Fruit fly (Drosophila melanogaster) whole organism, embryonic: ENCODE measurements around the gene ssp7.

Source experiments
- CG10209 ChIP-seq: fragments of 200-800 bp; sonication (Bioruptor generic); optimal IDR thresholded peaks from 3 replicates; lab custom pipeline; 2017; ENCODE audit warnings: missing biosample characterization, mild to moderate bottlenecking, missing genetic modification characterization, missing genetic modification reagents
- CG11093 ChIP-seq: fragments of 200-800 bp; sonication (Bioruptor generic); IDR thresholded peaks from 3 replicates; pipeline ENCODE4 v1.3.6; 2022; ENCODE audit warnings: missing biosample characterization, missing genetic modification characterization
- CG11695 ChIP-seq: fragments of 200-800 bp; sonication (Bioruptor generic); IDR thresholded peaks from 3 replicates; pipeline ENCODE4 v1.3.6; 2022; ENCODE audit warnings: missing biosample characterization, missing genetic modification characterization
- CG1233 ChIP-seq: fragments of 200-800 bp; sonication (Bioruptor generic); optimal IDR thresholded peaks from 4 replicates; lab custom pipeline; 2018; ENCODE audit warnings: missing biosample characterization, mild to moderate bottlenecking, missing genetic modification characterization
- CG12744 ChIP-seq: fragments of 200-800 bp; sonication (Bioruptor generic); optimal IDR thresholded peaks from 2 replicates; lab custom pipeline; 2016; ENCODE audit warnings: missing biosample characterization, missing genetic modification characterization
- CG12942 ChIP-seq: fragments of 200-800 bp; sonication (Bioruptor generic); optimal IDR thresholded peaks from 3 replicates; lab custom pipeline; 2016; ENCODE audit warnings: missing biosample characterization, missing genetic modification characterization
- CG13123 ChIP-seq: fragments of 200-800 bp; sonication (Bioruptor generic); optimal IDR thresholded peaks from 2 replicates; lab custom pipeline; 2016; ENCODE audit warnings: missing biosample characterization, missing genetic modification characterization
- CG14710 ChIP-seq: fragments of 200-800 bp; sonication (Bioruptor generic); optimal IDR thresholded peaks from 3 replicates; lab custom pipeline; 2019; ENCODE audit warnings: missing biosample characterization, mild to moderate bottlenecking, missing genetic modification characterization, moderate library complexity
- CG15601 ChIP-seq: fragments of 200-800 bp; sonication (Bioruptor generic); optimal IDR thresholded peaks from 3 replicates; lab custom pipeline; 2019; ENCODE audit warnings: missing biosample characterization, mild to moderate bottlenecking, missing genetic modification characterization, moderate library complexity
- CG15696 ChIP-seq: fragments of 200-800 bp; sonication (Bioruptor generic); optimal IDR thresholded peaks from 2 replicates; lab custom pipeline; 2019; ENCODE audit warnings: missing biosample characterization, mild to moderate bottlenecking, missing genetic modification characterization, moderate library complexity
- CG18764 ChIP-seq: fragments of 200-800 bp; sonication (Bioruptor generic); optimal IDR thresholded peaks from 3 replicates; lab custom pipeline; 2016; ENCODE audit warnings: missing biosample characterization, missing genetic modification characterization
- CG2202 ChIP-seq: fragments of 200-800 bp; sonication (Bioruptor generic); optimal IDR thresholded peaks from 2 replicates; lab custom pipeline; 2018; ENCODE audit warnings: missing biosample characterization, mild to moderate bottlenecking, missing genetic modification characterization
- CG34422 ChIP-seq: fragments of 200-800 bp; sonication (Bioruptor generic); IDR thresholded peaks from 3 replicates; pipeline ENCODE4 v1.3.6; 2022; ENCODE audit warnings: missing biosample characterization, missing genetic modification characterization
- CG4424 ChIP-seq: fragments of 200-800 bp; sonication (Bioruptor generic); optimal IDR thresholded peaks from 3 replicates; lab custom pipeline; 2016; ENCODE audit warnings: missing biosample characterization, missing genetic modification characterization
- CG5953 ChIP-seq: fragments of 200-800 bp; sonication (Bioruptor generic); IDR thresholded peaks from 2 replicates; pipeline ENCODE4 v1.3.6; 2022; ENCODE audit warnings: missing biosample characterization, missing genetic modification characterization
- CG6765 ChIP-seq: fragments of 200-800 bp; sonication (Bioruptor generic); optimal IDR thresholded peaks from 3 replicates; lab custom pipeline; 2017; ENCODE audit warnings: missing biosample characterization, mild to moderate bottlenecking, missing genetic modification characterization
- CG8765 ChIP-seq: fragments of 200-800 bp; sonication (Bioruptor generic); IDR thresholded peaks from 2 replicates; pipeline ENCODE4 v1.3.6; 2022; ENCODE audit warnings: missing biosample characterization, missing genetic modification characterization
- CG9797 ChIP-seq: fragments of 200-800 bp; sonication (Bioruptor generic); optimal IDR thresholded peaks from 3 replicates; lab custom pipeline; 2018; ENCODE audit warnings: missing biosample characterization, mild to moderate bottlenecking, missing genetic modification characterization
- Gsc ChIP-seq: fragments of 200-800 bp; sonication (Bioruptor generic); IDR thresholded peaks from 2 replicates; pipeline ENCODE4 v1.3.6; 2022; ENCODE audit warnings: missing biosample characterization, missing genetic modification characterization
- HLH3B ChIP-seq: fragments of 200-800 bp; sonication (Bioruptor generic); IDR thresholded peaks from 2 replicates; pipeline ENCODE4 v1.3.6; 2022; ENCODE audit warnings: missing biosample characterization, missing genetic modification characterization
- Hr3 ChIP-seq: fragments of 200-800 bp; sonication (Bioruptor generic); optimal IDR thresholded peaks from 3 replicates; lab custom pipeline; 2016; ENCODE audit warnings: missing biosample characterization, missing genetic modification characterization
- Hr39 ChIP-seq: fragments of >200 bp; optimal IDR thresholded peaks from 2 replicates; lab custom pipeline; 2017
- Hsf ChIP-seq: fragments of 200-800 bp; sonication (Bioruptor generic); optimal IDR thresholded peaks from 3 replicates; lab custom pipeline; 2016; ENCODE audit warnings: missing biosample characterization, missing genetic modification characterization
- Max ChIP-seq: fragments of 200-800 bp; sonication (Bioruptor generic); optimal IDR thresholded peaks from 2 replicates; lab custom pipeline; 2016; ENCODE audit warnings: missing biosample characterization, mild to moderate bottlenecking, missing genetic modification characterization
- Med ChIP-seq: fragments of 200-800 bp; sonication (Bioruptor generic); peaks from one replicate; lab custom pipeline; 2016; ENCODE audit warnings: missing biosample characterization, missing genetic modification characterization, mild to moderate bottlenecking, inconsistent platforms, moderate library complexity
- NK7.1 ChIP-seq: fragments of 200-800 bp; sonication (Bioruptor generic); optimal IDR thresholded peaks from 3 replicates; lab custom pipeline; 2016; ENCODE audit warnings: missing biosample characterization, missing genetic modification characterization
- Oaz ChIP-seq: fragments of 200-800 bp; sonication (Bioruptor generic); IDR thresholded peaks from 2 replicates; pipeline ENCODE4 v1.3.6; 2022; ENCODE audit warnings: missing biosample characterization, missing genetic modification characterization
- Rfx ChIP-seq: fragments of 200-800 bp; sonication (Bioruptor generic); IDR thresholded peaks from 2 replicates; pipeline ENCODE4 v1.3.6; 2022; ENCODE audit warnings: missing biosample characterization, missing genetic modification characterization
- Sry-δ ChIP-seq: fragments of 200-800 bp; sonication (Bioruptor generic); optimal IDR thresholded peaks from 2 replicates; lab custom pipeline; 2016; ENCODE audit warnings: missing biosample characterization, missing genetic modification characterization
- al ChIP-seq: fragments of 200-800 bp; sonication (Bioruptor generic); IDR thresholded peaks from 2 replicates; pipeline ENCODE4 v1.3.6; 2022; ENCODE audit warnings: missing biosample characterization, missing genetic modification characterization
- az2 ChIP-seq: fragments of 200-800 bp; sonication (Bioruptor generic); optimal IDR thresholded peaks from 3 replicates; lab custom pipeline; 2016; ENCODE audit warnings: missing biosample characterization, missing genetic modification characterization
- chinmo ChIP-seq: fragments of 200-800 bp; sonication (Bioruptor generic); IDR thresholded peaks from 4 replicates; pipeline ENCODE4 v1.3.6; 2022; ENCODE audit warnings: missing biosample characterization, missing genetic modification characterization; ENCODE audit not compliant: partially characterized antibody
- crp ChIP-seq, 2 experiments: fragments of 200-800 bp; sonication (Bioruptor generic); optimal IDR thresholded peaks; 2 replicates in 1 of 2; 3 replicates in 1 of 2; lab custom pipeline; 2017; ENCODE audit warnings: missing biosample characterization in 2 of 2, missing genetic modification characterization in 2 of 2, mild to moderate bottlenecking in 1 of 2, moderate library complexity in 1 of 2
- da ChIP-seq: fragments of 200-800 bp; sonication (Bioruptor generic); optimal IDR thresholded peaks from 2 replicates; lab custom pipeline; 2016; ENCODE audit warnings: missing biosample characterization, missing genetic modification characterization
- en ChIP-seq: fragments of 200-800 bp; sonication (Bioruptor generic); optimal IDR thresholded peaks from 2 replicates; lab custom pipeline; 2016; ENCODE audit warnings: missing biosample characterization, missing genetic modification characterization
- fd64A ChIP-seq: fragments of 200-800 bp; sonication (Bioruptor generic); optimal IDR thresholded peaks from 3 replicates; lab custom pipeline; 2018; ENCODE audit warnings: missing biosample characterization, mild to moderate bottlenecking, missing genetic modification characterization
- fu2 ChIP-seq: fragments of 200-800 bp; sonication (Bioruptor generic); optimal IDR thresholded peaks from 2 replicates; lab custom pipeline; 2016; ENCODE audit warnings: missing biosample characterization, missing genetic modification characterization
- gem ChIP-seq: fragments of 200-800 bp; sonication (Bioruptor generic); optimal IDR thresholded peaks from 2 replicates; lab custom pipeline; 2019; ENCODE audit warnings: missing biosample characterization, mild to moderate bottlenecking, missing genetic modification characterization, moderate library complexity
- gfzf ChIP-seq: fragments of 200-800 bp; sonication (Bioruptor generic); optimal IDR thresholded peaks from 2 replicates; lab custom pipeline; 2016; ENCODE audit warnings: missing biosample characterization, mild to moderate bottlenecking, missing genetic modification characterization, moderate library complexity
- gsb ChIP-seq: fragments of 200-800 bp; sonication (Bioruptor generic); IDR thresholded peaks from 2 replicates; pipeline ENCODE4 v1.3.6; 2022; ENCODE audit warnings: missing biosample characterization, missing genetic modification characterization
- hb ChIP-seq: fragments of 200-800 bp; sonication (Bioruptor generic); IDR thresholded peaks from 3 replicates; pipeline ENCODE4 v1.3.6; 2022; ENCODE audit warnings: missing biosample characterization, missing genetic modification characterization; ENCODE audit not compliant: partially characterized antibody
- hkb ChIP-seq, 2 experiments: fragments of 200-800 bp in 1 of 2; fragments of >200 bp in 1 of 2; sonication (Bioruptor generic) in 1 of 2; IDR thresholded peaks in 1 of 2; optimal IDR thresholded peaks in 1 of 2; 2 replicates each; pipeline versions ENCODE4 v1.3.6 to Lab custom; 2017 to 2022; ENCODE audit warnings: missing biosample characterization in 1 of 2, missing genetic modification characterization in 1 of 2
- inv ChIP-seq: fragments of 200-800 bp; sonication (Bioruptor generic); IDR thresholded peaks from 2 replicates; pipeline ENCODE4 v1.3.6; 2022; ENCODE audit warnings: missing biosample characterization, missing genetic modification characterization; ENCODE audit not compliant: partially characterized antibody
- mld ChIP-seq: fragments of 200-800 bp; sonication (Bioruptor generic); IDR thresholded peaks from 3 replicates; pipeline ENCODE4 v1.3.6; 2022; ENCODE audit warnings: missing biosample characterization, missing genetic modification characterization; ENCODE audit not compliant: partially characterized antibody
- shn ChIP-seq: fragments of 200-800 bp; sonication (Bioruptor generic); optimal IDR thresholded peaks from 3 replicates; lab custom pipeline; 2016; ENCODE audit warnings: missing biosample characterization, missing genetic modification characterization
- sna ChIP-seq: fragments of 200-800 bp; sonication (Bioruptor generic); IDR thresholded peaks from 2 replicates; pipeline ENCODE4 v1.3.6; 2022; ENCODE audit warnings: missing biosample characterization, missing genetic modification characterization; ENCODE audit not compliant: partially characterized antibody
- so ChIP-seq: fragments of 200-800 bp; sonication (Bioruptor generic); IDR thresholded peaks from 3 replicates; pipeline ENCODE4 v1.3.6; 2022; ENCODE audit warnings: missing biosample characterization, missing genetic modification characterization
- tgo ChIP-seq: fragments of 200-800 bp; sonication (Bioruptor generic); IDR thresholded peaks from 3 replicates; pipeline ENCODE4 v1.3.6; 2022; ENCODE audit warnings: missing biosample characterization, missing genetic modification characterization
- tna ChIP-seq: fragments of 200-800 bp; sonication (Bioruptor generic); IDR thresholded peaks from 2 replicates; pipeline ENCODE4 v1.3.6; 2022; ENCODE audit warnings: missing biosample characterization, missing genetic modification characterization; ENCODE audit not compliant: partially characterized antibody
- trh ChIP-seq: fragments of 200-800 bp; sonication (Bioruptor generic); optimal IDR thresholded peaks from 2 replicates; lab custom pipeline; 2016; ENCODE audit warnings: missing biosample characterization, missing genetic modification characterization
- zen ChIP-seq: fragments of 200-800 bp; sonication (Bioruptor generic); optimal IDR thresholded peaks from 3 replicates; lab custom pipeline; 2018; ENCODE audit warnings: missing biosample characterization, mild to moderate bottlenecking, missing genetic modification characterization, moderate library complexity
- zf30C ChIP-seq: fragments of 200-800 bp; sonication (Bioruptor generic); optimal IDR thresholded peaks from 3 replicates; lab custom pipeline; 2018; ENCODE audit warnings: missing biosample characterization, mild to moderate bottlenecking, missing genetic modification characterization

The ssp7 gene

DNA sequence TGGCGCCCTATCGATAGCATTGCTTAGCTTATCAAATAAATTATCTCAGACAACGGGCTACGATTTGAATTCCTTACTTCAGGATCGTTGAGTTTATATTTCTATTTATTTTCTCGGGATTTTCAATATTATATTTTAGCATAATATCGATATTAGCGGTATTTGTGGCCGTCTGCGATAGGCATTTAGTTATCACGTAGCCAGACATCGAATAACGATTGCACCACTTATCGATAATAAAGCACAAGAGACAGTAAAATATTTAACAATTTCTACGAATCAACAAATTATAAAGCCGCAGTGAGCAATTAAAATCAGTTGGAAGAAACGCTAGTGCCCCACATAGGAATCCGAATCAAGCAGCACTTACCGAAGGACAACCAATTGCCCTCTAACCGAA is 49.9 kb downstream of the ssp7 start, which contains the start of gene CG2076 (continued):
- TF ChIP-seq CG18764 (GFP tag; lab: Kevin White, UChicago) = no peak
- no peak for TF ChIP-seq CG2202 (tag; lab: Kevin White, UChicago)
- TF ChIP-seq HLH3B = no peak
- TF ChIP-seq CG4424 = no peak
- no peak for TF ChIP-seq fu2 (GFP tag; lab: Kevin White, UChicago)
- TF ChIP-seq CG15696 (tag; lab: Kevin White, UChicago) = no peak
- TF ChIP-seq Max (GFP tag; lab: Kevin White, UChicago) = no peak
- no peak for TF ChIP-seq az2 (GFP tag; lab: Kevin White, UChicago)
- TF ChIP-seq mld (GFP tag; lab: Robert Waterston, UW) = peak; percentile 82
- peak; percentile 95 for TF ChIP-seq tna (GFP tag; lab: Robert Waterston, UW)
- no peak for TF ChIP-seq zen (tag; lab: Kevin White, UChicago)
- no peak for TF ChIP-seq trh (GFP tag; lab: Kevin White, UChicago)
- peak; percentile 24 for TF ChIP-seq Med (GFP tag; lab: Kevin White, UChicago)
- TF ChIP-seq Hr39 (lab: Kevin White, UChicago) = no peak
- TF ChIP-seq CG11695 (GFP tag; lab: Robert Waterston, UW) = no peak
- no peak for TF ChIP-seq NK7.1 (GFP tag; lab: Kevin White, UChicago)
- no peak for TF ChIP-seq gsb
- no peak for TF ChIP-seq zf30C
- TF ChIP-seq CG8765 (GFP tag; lab: Robert Waterston, UW) = no peak
- peak; percentile 81; the same call in 3 of the 4 replicates for TF ChIP-seq chinmo (GFP tag; lab: Robert Waterston, UW)
- peak; percentile 93 for TF ChIP-seq sna
- TF ChIP-seq so (GFP tag; lab: Robert Waterston, UW) = no peak
- TF ChIP-seq Hsf (GFP tag; lab: Kevin White, UChicago) = no peak
- no peak for TF ChIP-seq CG12942 (GFP tag; lab: Kevin White, UChicago)
- no peak for TF ChIP-seq Gsc (GFP tag; lab: Robert Waterston, UW)
- TF ChIP-seq al (GFP tag; lab: Robert Waterston, UW) = no peak
- no peak for TF ChIP-seq CG15601 (tag; lab: Kevin White, UChicago)
- TF ChIP-seq CG10209 = no peak
- no peak for TF ChIP-seq CG12744 (GFP tag; lab: Kevin White, UChicago)
- no peak for TF ChIP-seq Rfx
- no peak for TF ChIP-seq CG1233
- TF ChIP-seq CG11093 = no peak
- peak; percentile 37 for TF ChIP-seq CG14710 (tag; lab: Kevin White, UChicago)
- peak; percentile 14 for TF ChIP-seq gfzf (GFP tag; lab: Kevin White, UChicago)
- no peak for TF ChIP-seq crp (GFP tag; optimal IDR thresholded peaks at IDR 0.05; lab: Kevin White, UChicago)
- TF ChIP-seq da (GFP tag; lab: Kevin White, UChicago) = no peak
- TF ChIP-seq CG6765 = no peak
- TF ChIP-seq CG5953 (GFP tag; lab: Robert Waterston, UW) = no peak
- no peak for TF ChIP-seq shn (GFP tag; lab: Kevin White, UChicago)
- TF ChIP-seq Sry-δ (GFP tag; lab: Kevin White, UChicago) = peak; percentile 58
- TF ChIP-seq gem (tag; lab: Kevin White, UChicago) = no peak
- no peak for TF ChIP-seq CG34422 (GFP tag; lab: Robert Waterston, UW)
- peak; percentile 84 for TF ChIP-seq inv (GFP tag; lab: Robert Waterston, UW)
- no peak for TF ChIP-seq CG9797
- TF ChIP-seq tgo (GFP tag; lab: Robert Waterston, UW) = no peak
- peak; percentile 95 for TF ChIP-seq hb (GFP tag; lab: Robert Waterston, UW)
- TF ChIP-seq CG13123 (GFP tag; lab: Kevin White, UChicago) = no peak
- TF ChIP-seq Oaz (GFP tag; lab: Robert Waterston, UW) = no peak
- TF ChIP-seq hkb (optimal IDR thresholded peaks at IDR 0.05; lab: Kevin White, UChicago) = no peak
- TF ChIP-seq hkb (GFP tag; IDR thresholded peaks at IDR 0.05; lab: Robert Waterston, UW) = no peak
- no peak for TF ChIP-seq Hr3 (GFP tag; lab: Kevin White, UChicago)
- TF ChIP-seq fd64A (GFP tag; lab: Kevin White, UChicago) = no peak
- TF ChIP-seq en (GFP tag; lab: Kevin White, UChicago) = no peak
